Worm (Caenorhabditis elegans) whole organism, early embryonic: Measurements from ENCODE around the gene osm-6.

Source experiments
- B0310.2 ChIP-seq: sonication (generic microtip); optimal IDR thresholded peaks from 2 replicates; lab custom pipeline; 2016; ENCODE audit warnings: mild to moderate bottlenecking, missing genetic modification characterization, missing compliant biosample characterization
- F13C5.2 ChIP-seq: sonication (generic microtip); optimal IDR thresholded peaks from 2 replicates; lab custom pipeline; 2017; ENCODE audit warnings: mild to moderate bottlenecking, missing genetic modification characterization, inconsistent platforms, missing compliant biosample characterization
- aly-1 ChIP-seq: sonication (generic microtip); optimal IDR thresholded peaks from 2 replicates; lab custom pipeline; 2016; ENCODE audit warnings: missing genetic modification characterization, missing compliant biosample characterization
- ama-1 ChIP-seq: fragments of 150-350 bp; optimal IDR thresholded peaks from 2 replicates; lab custom pipeline; 2014
- ceh-13 ChIP-seq: fragments of 200-800 bp; sonication (Bioruptor generic); optimal IDR thresholded peaks from 2 replicates; lab custom pipeline; 2018; ENCODE audit warnings: mild to moderate bottlenecking, missing genetic modification characterization, missing compliant biosample characterization
- ceh-36 ChIP-seq: sonication (generic microtip); optimal IDR thresholded peaks from 2 replicates; lab custom pipeline; 2016; ENCODE audit warnings: missing genetic modification characterization, inconsistent platforms, missing compliant biosample characterization
- ets-7 ChIP-seq: sonication (generic microtip); optimal IDR thresholded peaks from 2 replicates; lab custom pipeline; 2016; ENCODE audit warnings: missing genotype, missing genetic modification characterization, missing compliant biosample characterization
- flt-1 ChIP-seq: fragments of 200-800 bp; sonication (Bioruptor generic); IDR thresholded peaks from 2 replicates; pipeline ENCODE4 v1.3.6; 2022; ENCODE audit warnings: missing genetic modification characterization, missing compliant biosample characterization
- hmbx-1 ChIP-seq: sonication (generic microtip); optimal IDR thresholded peaks from 2 replicates; lab custom pipeline; 2016; ENCODE audit warnings: mild to moderate bottlenecking, missing genetic modification characterization, missing compliant biosample characterization
- hmg-4 ChIP-seq: fragments of 200-800 bp; sonication (Bioruptor generic); optimal IDR thresholded peaks from 2 replicates; lab custom pipeline; 2018; ENCODE audit warnings: mild to moderate bottlenecking, missing genetic modification characterization, missing compliant biosample characterization
- hnd-1 ChIP-seq: sonication (generic microtip); optimal IDR thresholded peaks from 2 replicates; lab custom pipeline; 2016; ENCODE audit warnings: missing genetic modification characterization, missing compliant biosample characterization
- pes-1 ChIP-seq: fragments of 200-800 bp; sonication (Bioruptor generic); IDR thresholded peaks from 2 replicates; pipeline ENCODE4 v1.3.6; 2022; ENCODE audit warnings: missing genetic modification reagents, missing genetic modification characterization, missing compliant biosample characterization
- scrt-1 ChIP-seq: fragments of 200-800 bp; sonication (Bioruptor generic); IDR thresholded peaks from 2 replicates; pipeline ENCODE4 v1.3.6; 2022; ENCODE audit warnings: missing genetic modification characterization, missing compliant biosample characterization
- sea-1 ChIP-seq: fragments of 200-800 bp; sonication (Bioruptor generic); conservative IDR thresholded peaks from 2 replicates; pipeline ENCODE4 v1.3.6; 2022; ENCODE audit warnings: missing genetic modification characterization, missing compliant biosample characterization
- tbx-11 ChIP-seq: fragments of 200-800 bp; sonication (Bioruptor generic); IDR thresholded peaks from 2 replicates; pipeline ENCODE4 v1.3.6; 2022; ENCODE audit warnings: missing genetic modification characterization, missing compliant biosample characterization
- tbx-37 ChIP-seq: fragments of 200-800 bp; sonication (Bioruptor generic); conservative IDR thresholded peaks from 2 replicates; pipeline ENCODE4 v1.3.6; 2022; ENCODE audit warnings: missing genetic modification reagents, missing genetic modification characterization, missing compliant biosample characterization
- tra-4 ChIP-seq: sonication (generic microtip); optimal IDR thresholded peaks from 2 replicates; lab custom pipeline; 2017; ENCODE audit warnings: missing genetic modification characterization, missing compliant biosample characterization

The osm-6 gene

ce11 chrV:11927346-11927745 lies at the start of gene osm-6:
Gene osm-6 (minus strand): TSS chrV:11927446.
- no peak for TF ChIP-seq hmbx-1 (tag; lab: Kevin White, UChicago)
- no peak for TF ChIP-seq ets-7
- no peak for TF ChIP-seq flt-1
- TF ChIP-seq aly-1 (tag; lab: Kevin White, UChicago), result no peak
- TF ChIP-seq F13C5.2, result no peak
- no peak for TF ChIP-seq hnd-1 (tag; lab: Kevin White, UChicago)
- TF ChIP-seq scrt-1 (GFP tag; lab: Robert Waterston, UW), result no peak
- no peak for TF ChIP-seq ceh-13 (GFP tag; lab: Kevin White, UChicago)
- TF ChIP-seq B0310.2 (tag; lab: Kevin White, UChicago), result no peak
- TF ChIP-seq pes-1 (GFP tag; lab: Robert Waterston, UW), result no peak
- no peak for TF ChIP-seq hmg-4 (GFP tag; lab: Kevin White, UChicago)
- TF ChIP-seq tbx-37, result no peak
- TF ChIP-seq tra-4 (tag; lab: Kevin White, UChicago), result no peak
- TF ChIP-seq ceh-36 (tag; lab: Kevin White, UChicago), result no peak
- no peak for TF ChIP-seq ama-1 (lab: Kevin White, UChicago)
- no peak for TF ChIP-seq sea-1 (GFP tag; lab: Robert Waterston, UW)
- TF ChIP-seq tbx-11 (GFP tag; lab: Robert Waterston, UW), result no peak

DNA sequence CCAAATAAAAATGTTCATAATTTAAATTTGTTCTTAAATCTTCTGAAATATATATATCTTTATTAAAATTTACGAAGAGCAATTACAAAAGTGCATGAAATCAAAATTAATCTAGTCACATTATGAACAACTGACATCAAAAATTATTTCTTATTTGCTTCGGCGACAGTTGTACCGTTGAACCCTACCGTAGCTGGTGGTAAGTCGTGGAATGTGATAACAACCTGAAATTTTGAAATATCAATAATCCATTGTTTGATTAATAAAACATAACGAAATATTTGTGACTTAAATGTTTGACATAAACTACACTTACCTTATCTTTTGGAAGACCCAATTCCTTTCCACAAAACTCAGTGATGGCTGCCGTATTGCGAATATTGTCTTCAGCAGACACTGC lies 49.5 kb upstream of the osm-6 start:
- TF ChIP-seq hmbx-1 (tag; lab: Kevin White, UChicago) (no peak), hmg-4 (GFP tag; lab: Kevin White, UChicago) (no peak), B0310.2 (tag; lab: Kevin White, UChicago) (no peak), aly-1 (tag; lab: Kevin White, UChicago) (no peak), tra-4 (tag; lab: Kevin White, UChicago) (no peak), scrt-1 (GFP tag; lab: Robert Waterston, UW) (no peak), tbx-11 (GFP tag; lab: Robert Waterston, UW) (no peak), tbx-37 (no peak), ets-7 (no peak), ceh-13 (GFP tag; lab: Kevin White, UChicago) (no peak), sea-1 (GFP tag; lab: Robert Waterston, UW) (no peak), F13C5.2 (no peak), flt-1 (no peak), ama-1 (lab: Kevin White, UChicago) (no peak), hnd-1 (tag; lab: Kevin White, UChicago) (no peak), pes-1 (GFP tag; lab: Robert Waterston, UW) (no peak), ceh-36 (tag; lab: Kevin White, UChicago) (no peak)

ce11 chrV:11975233-11975632 lies 48.0 kb upstream of the osm-6 start, which contains the start of gene cpr-1:
Gene cpr-1 (plus strand): TSS chrV:11975551.
- TF ChIP-seq tra-4 (tag; lab: Kevin White, UChicago), result no peak
- no peak for TF ChIP-seq flt-1
- TF ChIP-seq pes-1 (GFP tag; lab: Robert Waterston, UW), result no peak
- no peak for TF ChIP-seq hnd-1 (tag; lab: Kevin White, UChicago)

DNA sequence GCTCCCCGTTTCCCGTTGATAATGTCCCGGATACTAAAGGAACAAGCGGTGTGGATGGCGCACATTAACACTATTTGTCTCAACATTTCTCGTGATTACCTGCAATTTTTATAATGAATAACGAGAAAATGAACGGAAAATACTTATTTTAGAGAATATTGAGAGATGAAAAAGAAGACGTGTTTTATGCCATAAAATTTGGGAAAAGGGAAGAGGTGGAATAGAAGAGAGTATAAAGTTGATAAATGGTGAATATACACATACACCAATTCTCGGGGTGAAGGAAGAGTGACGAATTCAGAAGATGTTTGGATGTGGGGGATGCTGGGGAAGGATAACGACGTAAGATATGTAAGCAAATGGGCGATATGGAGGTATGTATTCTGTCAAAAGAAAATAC lies 37.5 kb upstream of the osm-6 start, which contains the start of gene F58H1.7:
TSS of gene F58H1.7 (minus strand) at position 101 of the 400 bp plus-strand sequence.
- TF ChIP-seq B0310.2 (tag; lab: Kevin White, UChicago) (no peak), scrt-1 (GFP tag; lab: Robert Waterston, UW) (no peak), hmg-4 (GFP tag; lab: Kevin White, UChicago) (no peak), hnd-1 (tag; lab: Kevin White, UChicago) (no peak), F13C5.2 (no peak), sea-1 (GFP tag; lab: Robert Waterston, UW) (no peak), tbx-11 (GFP tag; lab: Robert Waterston, UW) (no peak), ceh-36 (tag; lab: Kevin White, UChicago) (no peak), pes-1 (GFP tag; lab: Robert Waterston, UW) (no peak), ama-1 (lab: Kevin White, UChicago) (no peak), aly-1 (tag; lab: Kevin White, UChicago) (no peak), ceh-13 (GFP tag; lab: Kevin White, UChicago) (no peak), tra-4 (tag; lab: Kevin White, UChicago) (no peak), flt-1 (no peak), ets-7 (no peak), hmbx-1 (tag; lab: Kevin White, UChicago) (no peak), tbx-37 (no peak)

DNA sequence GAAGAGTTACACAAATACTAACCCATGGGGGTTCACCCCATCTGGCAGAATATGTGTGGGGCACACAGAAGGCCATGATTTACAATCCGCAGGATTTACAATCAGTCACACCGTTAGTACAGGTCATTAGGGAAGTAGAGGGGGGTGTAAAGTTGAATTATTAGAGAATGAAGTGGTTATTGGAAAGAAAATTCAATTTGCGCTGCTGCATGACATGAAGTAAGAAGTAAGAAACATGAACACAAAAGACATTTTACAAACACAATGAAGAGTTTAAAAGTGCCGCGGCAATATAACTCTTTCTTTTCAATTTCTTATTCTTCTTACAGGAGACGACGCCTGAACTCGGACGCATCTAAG lies 33.6 kb upstream of the osm-6 start:
- TF ChIP-seq pes-1 (GFP tag; lab: Robert Waterston, UW) (0 out of 2 replicates have a peak, but pooled peaks have one; percentile 31), B0310.2 (tag; lab: Kevin White, UChicago) (peak; percentile 18), scrt-1 (GFP tag; lab: Robert Waterston, UW) (no peak)

ce11 chrV:11960084-11960830 lies 33.0 kb upstream of the osm-6 start:
- TF ChIP-seq ets-7 (no peak), hmg-4 (GFP tag; lab: Kevin White, UChicago) (no peak), B0310.2 (tag; lab: Kevin White, UChicago) (no peak)

DNA sequence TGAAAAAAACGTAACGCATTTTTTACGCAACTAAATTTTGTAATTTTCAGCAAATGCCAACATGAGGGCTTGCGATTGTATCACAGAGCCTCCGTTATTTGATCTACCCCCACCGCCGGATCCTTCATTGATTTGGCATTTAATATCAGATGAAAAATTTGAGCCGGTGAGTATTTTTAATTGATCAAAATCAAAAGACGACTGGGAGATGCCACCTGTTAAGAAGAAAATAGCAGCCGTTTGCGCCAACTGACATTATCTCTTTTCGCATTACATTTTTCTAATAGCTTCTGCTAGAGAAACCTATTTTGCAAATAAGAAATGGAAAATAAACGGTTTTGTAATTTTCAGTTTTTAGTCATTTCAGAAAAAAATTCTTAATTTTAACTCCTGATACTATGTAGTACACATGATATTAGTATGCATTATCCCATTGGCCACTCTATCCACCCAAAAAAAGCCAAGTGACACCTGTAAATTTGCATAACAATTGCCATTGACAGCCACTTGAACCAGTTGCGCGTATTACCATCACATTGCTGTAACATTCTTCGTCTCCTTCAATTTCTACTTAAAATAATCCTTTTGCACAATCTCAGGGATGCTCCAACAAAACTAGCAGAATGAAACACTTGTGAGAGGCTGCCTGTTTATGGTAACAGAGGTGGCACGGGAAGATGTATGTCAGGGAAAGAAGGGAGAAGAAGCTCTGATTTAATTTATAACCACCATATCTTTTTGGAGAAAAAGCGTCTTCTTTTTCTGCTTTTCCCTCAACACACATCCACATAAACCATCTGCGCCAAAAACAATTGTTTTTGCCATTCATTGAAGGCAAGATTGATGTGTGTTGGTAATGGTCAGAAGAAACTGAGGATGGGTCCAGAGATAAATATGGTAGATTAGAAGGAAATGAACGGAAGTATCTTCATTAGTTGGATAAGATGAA lies 31.4 kb upstream of the osm-6 start, which contains the start of gene F58H1.5:
TSS of gene F58H1.5 (plus strand) at position 51 of the 949 bp plus-strand sequence.
- TF ChIP-seq ama-1 (lab: Kevin White, UChicago) (peak; percentile 44), tbx-37 (no peak), scrt-1 (GFP tag; lab: Robert Waterston, UW) (no peak), ets-7 (no peak)
